Worm (Caenorhabditis elegans) whole organism, late embryonic: ENCODE results near the gene W05B10.6.

Source experiments
- madf-2 ChIP-seq: sonication (generic microtip); optimal IDR thresholded peaks from 2 replicates; lab custom pipeline; 2017; ENCODE audit warnings: missing genetic modification characterization, missing compliant biosample characterization
- syd-9 ChIP-seq: sonication (generic microtip); optimal IDR thresholded peaks from 2 replicates; lab custom pipeline; 2016; ENCODE audit warnings: mild to moderate bottlenecking, missing genetic modification characterization, moderate library complexity, missing compliant biosample characterization

ce11 chrV:12679807-12680206 lies 21.8 kb upstream of the W05B10.6 start, which contains the start of gene frpr-15:
- TF ChIP-seq madf-2: no peak
- no peak for TF ChIP-seq syd-9 (tag; lab: Kevin White, UChicago)
